Worm (Caenorhabditis elegans) whole organism, young adult: ENCODE data around the gene bpnt-1.

ENCODE experiments used
- aptf-3 ChIP-seq: fragments of 200-800 bp; sonication (Bioruptor generic); IDR thresholded peaks from 2 replicates; pipeline ENCODE4 v1.3.6; 2022; ENCODE audit warnings: missing genetic modification characterization, missing compliant biosample characterization
- attf-3 ChIP-seq: fragments of 200-800 bp; sonication (Bioruptor generic); conservative IDR thresholded peaks from 2 replicates; pipeline ENCODE4 v1.3.6; 2022; ENCODE audit warnings: missing genetic modification reagents, missing genetic modification characterization, missing compliant biosample characterization
- attf-5 ChIP-seq: fragments of 200-800 bp; sonication (Bioruptor generic); optimal IDR thresholded peaks from 2 replicates; lab custom pipeline; 2018; ENCODE audit warnings: mild to moderate bottlenecking, missing genetic modification characterization, missing compliant biosample characterization
- ekl-4 ChIP-seq: fragments of 200-800 bp; sonication (Bioruptor generic); IDR thresholded peaks from 2 replicates; pipeline ENCODE4 v1.3.6; 2022; ENCODE audit warnings: missing genetic modification reagents, missing genetic modification characterization, missing compliant biosample characterization
- fkh-3 ChIP-seq: sonication (generic microtip); optimal IDR thresholded peaks from 2 replicates; lab custom pipeline; 2016; ENCODE audit warnings: mild to moderate bottlenecking, missing genetic modification characterization, missing compliant biosample characterization
- lin-26 ChIP-seq: fragments of 200-800 bp; sonication (Bioruptor generic); IDR thresholded peaks from 2 replicates; pipeline ENCODE4 v1.3.6; 2022; ENCODE audit warnings: missing genetic modification reagents, missing genetic modification characterization, missing compliant biosample characterization
- madf-6 ChIP-seq: fragments of 200-800 bp; sonication (Bioruptor generic); IDR thresholded peaks from 2 replicates; pipeline ENCODE4 v1.3.6; 2022; ENCODE audit warnings: missing genetic modification reagents, missing genetic modification characterization, missing compliant biosample characterization
- mel-28 ChIP-seq: sonication (generic microtip); optimal IDR thresholded peaks from 2 replicates; lab custom pipeline; 2016; ENCODE audit warnings: borderline replicate concordance, mild to moderate bottlenecking, missing genetic modification characterization, missing compliant biosample characterization
- snpc-1.1 ChIP-seq: sonication (generic microtip); optimal IDR thresholded peaks from 2 replicates; lab custom pipeline; 2017; ENCODE audit warnings: missing genetic modification characterization, mild to moderate bottlenecking, missing compliant biosample characterization, antibody characterized with exemption, moderate library complexity, missing genotype, missing genetic modification reagents; ENCODE audit not compliant: insufficient read depth
- tbp1 ChIP-seq: fragments of 200-800 bp; sonication (Bioruptor generic); optimal IDR thresholded peaks from 2 replicates; lab custom pipeline; 2018; ENCODE audit warnings: mild to moderate bottlenecking, missing genetic modification characterization, missing compliant biosample characterization
- unc-62 ChIP-seq: fragments of 150-350 bp; optimal IDR thresholded peaks from 2 replicates; lab custom pipeline; 2014; ENCODE audit warnings: missing biosample characterization, missing genetic modification reagents, missing genetic modification characterization
- zfh-2 ChIP-seq: fragments of 200-800 bp; sonication (Bioruptor generic); conservative IDR thresholded peaks from 2 replicates; pipeline ENCODE4 v1.3.6; 2022; ENCODE audit warnings: missing genetic modification reagents, missing genetic modification characterization, missing compliant biosample characterization

DNA sequence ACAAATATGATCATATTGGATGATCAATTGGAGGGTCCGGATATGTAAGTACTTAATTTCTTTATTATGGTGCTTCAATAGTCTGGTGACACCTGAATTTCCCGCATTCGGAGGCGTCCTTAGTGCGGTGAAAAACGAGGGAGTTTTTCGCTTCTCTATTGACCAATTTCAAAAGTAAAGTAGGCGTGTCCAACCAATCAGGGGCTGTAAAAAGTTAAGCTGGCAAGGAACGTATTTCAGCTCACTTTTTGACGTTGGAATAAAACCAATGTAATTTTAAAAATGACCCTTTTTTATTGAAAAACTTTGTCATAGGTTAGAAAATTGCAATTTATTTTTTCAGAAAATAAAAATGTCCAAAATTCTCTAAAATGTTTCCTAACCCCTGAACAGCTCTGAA lies 10.4 kb upstream of the bpnt-1 start:
- TF ChIP-seq snpc-1.1 (tag; lab: Kevin White, UChicago): no peak
- TF ChIP-seq ekl-4 (GFP tag; lab: Robert Waterston, UW): no peak
- no peak for TF ChIP-seq fkh-3 (tag; lab: Kevin White, UChicago)
- no peak for TF ChIP-seq tbp1 (GFP tag; lab: Kevin White, UChicago)
- no peak for TF ChIP-seq attf-5
- no peak for TF ChIP-seq unc-62 (GFP tag; lab: Kevin White, UChicago)
- no peak for TF ChIP-seq attf-3 (GFP tag; lab: Robert Waterston, UW)
- no peak for TF ChIP-seq madf-6 (GFP tag; lab: Robert Waterston, UW)
- TF ChIP-seq lin-26 (GFP tag; lab: Robert Waterston, UW): no peak
- TF ChIP-seq aptf-3 (GFP tag; lab: Robert Waterston, UW): no peak
- no peak for TF ChIP-seq zfh-2
- TF ChIP-seq mel-28 (tag; lab: Kevin White, UChicago): no peak
